Fruit fly (Drosophila melanogaster) whole organism, embryonic: ENCODE measurements around the gene CG42866.
A peak's percentile ranks its signal among the peaks of the same experiment; 100 is the strongest.

Experiments
- Antp ChIP-seq: fragments of 200-800 bp; sonication (Bioruptor generic); optimal IDR thresholded peaks from 3 replicates; lab custom pipeline; 2016; ENCODE audit warnings: missing biosample characterization, missing genetic modification characterization
- Atf6 ChIP-seq: fragments of 200-800 bp; sonication (Bioruptor generic); IDR thresholded peaks from 2 replicates; pipeline ENCODE4 v1.3.6; 2022; ENCODE audit warnings: missing biosample characterization, missing genetic modification characterization
- Bteb2 ChIP-seq: fragments of 200-800 bp; sonication (Bioruptor generic); optimal IDR thresholded peaks from 2 replicates; lab custom pipeline; 2016; ENCODE audit warnings: missing biosample characterization, missing genetic modification characterization
- CG10979 ChIP-seq: fragments of 200-800 bp; sonication (Bioruptor generic); optimal IDR thresholded peaks from 2 replicates; lab custom pipeline; 2018; ENCODE audit warnings: missing biosample characterization, mild to moderate bottlenecking, missing genetic modification characterization, moderate library complexity
- CG12391 ChIP-seq: fragments of 200-800 bp; sonication (Bioruptor generic); optimal IDR thresholded peaks from 3 replicates; lab custom pipeline; 2018; ENCODE audit warnings: missing biosample characterization, mild to moderate bottlenecking, missing genetic modification characterization, moderate library complexity
- CG13775 ChIP-seq: fragments of 200-800 bp; sonication (Bioruptor generic); optimal IDR thresholded peaks from 3 replicates; lab custom pipeline; 2017; ENCODE audit warnings: missing biosample characterization, mild to moderate bottlenecking, missing genetic modification characterization
- CG14667 ChIP-seq: fragments of 200-800 bp; sonication (Bioruptor generic); IDR thresholded peaks from 2 replicates; pipeline ENCODE4 v1.3.6; 2022; ENCODE audit warnings: missing biosample characterization, missing genetic modification characterization
- CG15073 ChIP-seq: fragments of 200-800 bp; sonication (Bioruptor generic); optimal IDR thresholded peaks from 2 replicates; lab custom pipeline; 2016; ENCODE audit warnings: missing biosample characterization, missing genetic modification characterization
- CG1602 ChIP-seq: fragments of 200-800 bp; sonication (Bioruptor generic); optimal IDR thresholded peaks from 3 replicates; lab custom pipeline; 2016; ENCODE audit warnings: missing biosample characterization, missing genetic modification characterization
- CG16813 ChIP-seq: fragments of 200-800 bp; sonication (Bioruptor generic); IDR thresholded peaks from 3 replicates; pipeline ENCODE4 v1.3.6; 2022; ENCODE audit warnings: missing biosample characterization, missing genetic modification characterization; ENCODE audit not compliant: partially characterized antibody
- CG16863 ChIP-seq: fragments of 200-800 bp; sonication (Bioruptor generic); optimal IDR thresholded peaks from 3 replicates; lab custom pipeline; 2016; ENCODE audit warnings: missing biosample characterization, missing genetic modification characterization
- CG17385 ChIP-seq: fragments of 200-800 bp; sonication (Bioruptor generic); optimal IDR thresholded peaks from 3 replicates; lab custom pipeline; 2018; ENCODE audit warnings: missing biosample characterization, mild to moderate bottlenecking, missing genetic modification characterization
- CG1832 ChIP-seq: fragments of 200-800 bp; sonication (Bioruptor generic); optimal IDR thresholded peaks from 2 replicates; lab custom pipeline; 2017; ENCODE audit warnings: missing biosample characterization, mild to moderate bottlenecking, missing genetic modification characterization, inconsistent platforms
- CG2712 ChIP-seq: fragments of 200-800 bp; optimal IDR thresholded peaks from 3 replicates; lab custom pipeline; 2019; ENCODE audit warnings: missing biosample characterization, mild to moderate bottlenecking, missing genetic modification characterization, moderate library complexity
- CG32767 ChIP-seq: fragments of 200-800 bp; sonication (Bioruptor generic); IDR thresholded peaks from 2 replicates; pipeline ENCODE4 v1.3.6; 2022; ENCODE audit warnings: missing biosample characterization, missing genetic modification characterization
- CG9215 ChIP-seq: fragments of 200-800 bp; sonication (Bioruptor generic); IDR thresholded peaks from 2 replicates; pipeline ENCODE4 v1.3.6; 2022; ENCODE audit warnings: missing biosample characterization, missing genetic modification characterization
- Chrac-16 ChIP-seq: fragments of 200-800 bp; sonication (Bioruptor generic); optimal IDR thresholded peaks from 3 replicates; lab custom pipeline; 2016; ENCODE audit warnings: missing biosample characterization, missing genetic modification characterization
- Dbx ChIP-seq: fragments of 200-800 bp; sonication (Bioruptor generic); IDR thresholded peaks from 3 replicates; pipeline ENCODE4 v1.3.6; 2022; ENCODE audit warnings: missing biosample characterization, missing genetic modification characterization
- Dfd ChIP-seq, 2 experiments: fragments of >200 bp; optimal IDR thresholded peaks; 2 replicates each; lab custom pipeline; 2017; ENCODE audit warnings: missing biosample characterization in 2 of 2, missing genetic modification characterization in 2 of 2
- Drgx ChIP-seq: fragments of 200-800 bp; sonication (Bioruptor generic); IDR thresholded peaks from 2 replicates; pipeline ENCODE4 v1.3.6; 2022; ENCODE audit warnings: missing biosample characterization, missing genetic modification characterization
- Hey ChIP-seq: fragments of 200-800 bp; sonication (Bioruptor generic); optimal IDR thresholded peaks from 3 replicates; lab custom pipeline; 2018; ENCODE audit warnings: missing biosample characterization, mild to moderate bottlenecking, missing genetic modification characterization
- Hr39 ChIP-seq: fragments of >200 bp; optimal IDR thresholded peaks from 2 replicates; lab custom pipeline; 2017
- Neu2 ChIP-seq: fragments of 200-800 bp; sonication (Bioruptor generic); optimal IDR thresholded peaks from 3 replicates; lab custom pipeline; 2016; ENCODE audit warnings: missing biosample characterization, missing genetic modification characterization, borderline replicate concordance
- Sin3A ChIP-seq: fragments of >200 bp; optimal IDR thresholded peaks from 2 replicates; lab custom pipeline; 2018
- TFAM ChIP-seq: fragments of 200-800 bp; sonication (Bioruptor generic); optimal IDR thresholded peaks from 2 replicates; lab custom pipeline; 2017; ENCODE audit warnings: missing biosample characterization, missing genetic modification characterization, inconsistent platforms
- Taf1 ChIP-seq: fragments of 200-800 bp; sonication (Bioruptor generic); IDR thresholded peaks from 2 replicates; pipeline ENCODE4 v1.3.6; 2022; ENCODE audit warnings: missing biosample characterization, missing genetic modification characterization
- Xrp1 ChIP-seq: fragments of 200-800 bp; sonication (Bioruptor generic); IDR thresholded peaks from 2 replicates; pipeline ENCODE4 v1.3.6; 2022; ENCODE audit warnings: missing biosample characterization, missing genetic modification characterization
- al ChIP-seq: fragments of 200-800 bp; sonication (Bioruptor generic); IDR thresholded peaks from 2 replicates; pipeline ENCODE4 v1.3.6; 2022; ENCODE audit warnings: missing biosample characterization, missing genetic modification characterization
- aop ChIP-seq: fragments of 200-800 bp; sonication (Bioruptor generic); IDR thresholded peaks from 2 replicates; pipeline ENCODE4 v1.3.6; 2022; ENCODE audit warnings: missing biosample characterization, missing genetic modification characterization
- az2 ChIP-seq: fragments of 200-800 bp; sonication (Bioruptor generic); optimal IDR thresholded peaks from 3 replicates; lab custom pipeline; 2016; ENCODE audit warnings: missing biosample characterization, missing genetic modification characterization
- crc ChIP-seq: fragments of 200-800 bp; sonication (Bioruptor generic); optimal IDR thresholded peaks from 2 replicates; lab custom pipeline; 2016; ENCODE audit warnings: missing biosample characterization, missing genetic modification characterization
- crol ChIP-seq: fragments of 200-800 bp; sonication (Bioruptor generic); IDR thresholded peaks from 2 replicates; pipeline ENCODE4 v1.3.6; 2022; ENCODE audit warnings: missing biosample characterization, missing genetic modification characterization
- dimm ChIP-seq: fragments of 200-800 bp; sonication (Bioruptor generic); IDR thresholded peaks from 2 replicates; pipeline ENCODE4 v1.3.6; 2022; ENCODE audit warnings: missing biosample characterization, missing genetic modification characterization
- en ChIP-seq: fragments of 200-800 bp; sonication (Bioruptor generic); optimal IDR thresholded peaks from 2 replicates; lab custom pipeline; 2016; ENCODE audit warnings: missing biosample characterization, missing genetic modification characterization
- gsb ChIP-seq: fragments of 200-800 bp; sonication (Bioruptor generic); IDR thresholded peaks from 2 replicates; pipeline ENCODE4 v1.3.6; 2022; ENCODE audit warnings: missing biosample characterization, missing genetic modification characterization
- hbn ChIP-seq: fragments of 200-800 bp; sonication (Bioruptor generic); IDR thresholded peaks from 2 replicates; pipeline ENCODE4 v1.3.6; 2022; ENCODE audit warnings: missing biosample characterization, missing genetic modification characterization; ENCODE audit not compliant: partially characterized antibody
- ind ChIP-seq: fragments of 200-800 bp; sonication (Bioruptor generic); optimal IDR thresholded peaks from 3 replicates; lab custom pipeline; 2016; ENCODE audit warnings: missing biosample characterization, missing genetic modification characterization
- jigr1 ChIP-seq: fragments of 200-800 bp; sonication (Bioruptor generic); IDR thresholded peaks from 3 replicates; pipeline ENCODE4 v1.3.6; 2022; ENCODE audit warnings: missing biosample characterization, missing genetic modification characterization
- jing ChIP-seq: fragments of 200-800 bp; sonication (Bioruptor generic); optimal IDR thresholded peaks from 2 replicates; lab custom pipeline; 2018; ENCODE audit warnings: missing biosample characterization, mild to moderate bottlenecking, missing genetic modification characterization
- kni ChIP-seq: fragments of 200-800 bp; sonication (Bioruptor generic); optimal IDR thresholded peaks from 3 replicates; lab custom pipeline; 2017; ENCODE audit warnings: mild to moderate bottlenecking, missing biosample characterization, missing genetic modification reagents, missing genetic modification characterization
- lmd ChIP-seq: fragments of 200-800 bp; sonication (Bioruptor generic); IDR thresholded peaks from 2 replicates; pipeline ENCODE4 v1.3.6; 2022; ENCODE audit warnings: missing biosample characterization, missing genetic modification characterization
- lov ChIP-seq, 2 experiments: fragments of 200-800 bp in 1 of 2; fragments of >200 bp in 1 of 2; sonication (Bioruptor generic) in 1 of 2; IDR thresholded peaks in 1 of 2; optimal IDR thresholded peaks in 1 of 2; 2 replicates in 1 of 2; 3 replicates in 1 of 2; pipeline versions ENCODE4 v1.3.6 to Lab custom; 2017 to 2022; ENCODE audit warnings: missing biosample characterization in 1 of 2, missing genetic modification characterization in 1 of 2
- nerfin-2 ChIP-seq: fragments of 200-800 bp; sonication (Bioruptor generic); IDR thresholded peaks from 2 replicates; pipeline ENCODE4 v1.3.6; 2022; ENCODE audit warnings: missing biosample characterization, missing genetic modification characterization; ENCODE audit not compliant: partially characterized antibody
- pita ChIP-seq: fragments of 200-800 bp; sonication (Bioruptor generic); optimal IDR thresholded peaks from 2 replicates; lab custom pipeline; 2017; ENCODE audit warnings: missing biosample characterization, mild to moderate bottlenecking, missing genetic modification characterization
- sc ChIP-seq, 3 experiments: fragments of >200 bp in 2 of 3; fragments of 200-800 bp in 1 of 3; sonication (Bioruptor generic) in 1 of 3; optimal IDR thresholded peaks; 2 replicates in 2 of 3; 3 replicates in 1 of 3; lab custom pipeline; 2017; ENCODE audit warnings: mild to moderate bottlenecking in 1 of 3, missing biosample characterization in 1 of 3, missing genetic modification characterization in 1 of 3, missing genetic modification reagents in 1 of 3

CG42866 gene

dm6 chr2L:19937804-19938461 is 23.6 kb downstream of the CG42866 start (continued):
- TF ChIP-seq Xrp1 (GFP tag; lab: Robert Waterston, UW) (0 out of 2 replicates have a peak, but pooled peaks have one; percentile 40), Dfd (GFP tag; optimal IDR thresholded peaks at IDR 0.05; lab: Kevin White, UChicago) (no peak), CG17385 (no peak), CG16813 (GFP tag; lab: Robert Waterston, UW) (no peak), pita (no peak), lov (optimal IDR thresholded peaks at IDR 0.05; lab: Kevin White, UChicago) (no peak), lov (GFP tag; IDR thresholded peaks at IDR 0.05; lab: Robert Waterston, UW) (0 out of 3 replicates have a peak, but pooled peaks have one; percentile 23)
- TF ChIP-seq, all 482 proteins: peak for 22

- TF ChIP-seq Drgx (GFP tag; lab: Robert Waterston, UW): peak; percentile 74
- peak; percentile 15 for TF ChIP-seq CG2712 (tag; lab: Kevin White, UChicago)
Observed at dm6 chr2L:19936131-19936530, 25.4 kb downstream of the CG42866 start.

- TF ChIP-seq crc (GFP tag; lab: Kevin White, UChicago) (no peak), jing (GFP tag; lab: Kevin White, UChicago) (peak; percentile 26), CG12391 (tag; lab: Kevin White, UChicago) (no peak), CG9215 (GFP tag; lab: Robert Waterston, UW) (no peak), CG16863 (GFP tag; lab: Kevin White, UChicago) (no peak), aop (no peak), sc (optimal IDR thresholded peaks at IDR 0.05; lab: Kevin White, UChicago) (no peak), sc (GFP tag; optimal IDR thresholded peaks at IDR 0.05; lab: Kevin White, UChicago) (no peak), Hr39 (lab: Kevin White, UChicago) (no peak), CG10979 (tag; lab: Kevin White, UChicago) (peak; percentile 11), TFAM (GFP tag; lab: Kevin White, UChicago) (no peak), gsb (GFP tag; lab: Robert Waterston, UW) (no peak), CG1602 (GFP tag; lab: Kevin White, UChicago) (no peak), CG1832 (GFP tag; lab: Kevin White, UChicago) (no peak), Neu2 (GFP tag; lab: Kevin White, UChicago) (no peak), hbn (GFP tag; lab: Robert Waterston, UW) (no peak), az2 (GFP tag; lab: Kevin White, UChicago) (no peak), Dbx (GFP tag; lab: Robert Waterston, UW) (peak; percentile 44; the same call in 1 of the 3 replicates), Bteb2 (GFP tag; lab: Kevin White, UChicago) (no peak), kni (GFP tag; lab: Kevin White, UChicago) (peak; percentile 50), CG14667 (GFP tag; lab: Robert Waterston, UW) (no peak), en (no peak), CG32767 (GFP tag; lab: Robert Waterston, UW) (peak; percentile 23; the same call in 1 of the 2 replicates), CG13775 (no peak), Antp (GFP tag; lab: Kevin White, UChicago) (no peak), nerfin-2 (no peak), CG2712 (tag; lab: Kevin White, UChicago) (peak; percentile 17), Chrac-16 (no peak), al (GFP tag; lab: Robert Waterston, UW) (no peak), CG15073 (GFP tag; lab: Kevin White, UChicago) (no peak), lmd (GFP tag; lab: Robert Waterston, UW) (no peak), dimm (GFP tag; lab: Robert Waterston, UW) (0 out of 2 replicates have a peak, but pooled peaks have one; percentile 14), jigr1 (GFP tag; lab: Robert Waterston, UW) (no peak), Sin3A (lab: Kevin White, UChicago) (no peak), crol (GFP tag; lab: Robert Waterston, UW) (no peak), Atf6 (GFP tag; lab: Robert Waterston, UW) (peak; percentile 52; the same call in 1 of the 2 replicates), Hey (tag; lab: Kevin White, UChicago) (peak; percentile 45), ind (GFP tag; lab: Kevin White, UChicago) (no peak), pita (no peak), Taf1 (GFP tag; lab: Robert Waterston, UW) (no peak)
Observed at dm6 chr2L:19935085-19935846, 26.2 kb downstream of the CG42866 start.
